Worm (Caenorhabditis elegans): ENCODE data around the gene syx-4.

DNA sequence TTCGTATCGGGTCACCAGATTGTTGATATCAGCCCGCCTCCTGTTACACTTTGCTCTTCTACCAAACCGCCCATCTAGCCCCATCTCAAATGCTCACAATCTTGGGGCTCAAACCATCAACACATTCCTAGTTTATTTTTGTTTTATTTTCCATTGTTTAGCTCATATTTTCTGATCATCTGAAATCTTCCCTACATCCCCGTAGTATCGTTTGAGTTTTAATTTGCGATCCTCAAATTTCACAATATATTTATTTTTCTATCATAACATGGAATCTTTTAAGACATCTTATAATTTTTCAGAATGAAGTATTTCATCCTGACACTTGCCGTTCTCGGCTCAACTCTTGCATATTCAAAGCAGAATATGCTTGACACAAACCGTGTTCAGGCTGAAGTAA lies 19.8 kb downstream of the syx-4 start, which contains the start of gene spp-10:
- TF ChIP-seq nhr-76 (tag; optimal IDR thresholded peaks at IDR 0.05): no peak
- TF ChIP-seq zag-1 (tag; optimal IDR thresholded peaks at IDR 0.05): no peak
- no peak for TF ChIP-seq swsn-7 (tag; optimal IDR thresholded peaks at IDR 0.05)
- no peak for TF ChIP-seq mef-2 (tag; optimal IDR thresholded peaks at IDR 0.05)
